Fruit fly (Drosophila melanogaster): ENCODE results near the gene CG11686.

CG11686 gene

DNA sequence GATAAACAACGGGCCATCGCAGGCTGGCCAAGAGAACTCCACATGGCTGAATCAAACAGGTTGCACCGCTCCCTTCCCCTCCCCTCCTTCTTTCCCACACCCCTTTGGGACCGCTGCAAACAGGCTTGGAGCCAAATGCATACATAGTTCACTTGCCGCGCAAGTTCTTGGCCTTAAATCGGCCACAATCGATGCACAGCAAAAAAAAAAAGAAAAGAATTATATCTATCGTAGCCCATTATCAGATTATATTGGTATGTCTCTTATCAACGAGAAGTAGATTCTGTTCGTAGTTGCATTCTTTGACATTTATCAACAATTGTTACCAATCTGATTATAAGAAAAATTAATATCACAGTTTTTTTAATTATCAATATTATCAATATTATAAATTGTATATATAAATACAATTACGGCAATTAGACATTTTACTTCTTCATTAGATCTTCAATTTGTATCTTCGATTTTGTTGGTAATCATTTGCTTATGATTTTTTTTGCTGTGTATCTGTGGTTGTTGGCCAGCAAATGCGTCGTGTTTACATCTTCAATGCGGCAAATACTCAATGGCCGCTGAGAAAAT is 45.3 kb downstream of the CG11686 start:
- TF ChIP-seq pb (GFP tag; optimal IDR thresholded peaks at IDR 0.05), result no peak
- TF ChIP-seq ham (GFP tag; IDR thresholded peaks at IDR 0.05), result no peak
- TF ChIP-seq Oaz (GFP tag; IDR thresholded peaks at IDR 0.05), result no peak
- TF ChIP-seq Bdp1 (GFP tag; optimal IDR thresholded peaks at IDR 0.05), result no peak
- no peak for TF ChIP-seq gro (GFP tag; optimal IDR thresholded peaks at IDR 0.05)
- peak; percentile 36 for TF ChIP-seq CG4820 (GFP tag; optimal IDR thresholded peaks at IDR 0.05)
- no peak for TF ChIP-seq Side (GFP tag; optimal IDR thresholded peaks at IDR 0.05)
- TF ChIP-seq CG1792 (GFP tag; optimal IDR thresholded peaks at IDR 0.05), result no peak
- peak; percentile 88; the same call in 2 of the 3 replicates for TF ChIP-seq CG17361 (GFP tag; IDR thresholded peaks at IDR 0.05)
- TF ChIP-seq CG14710 (tag; optimal IDR thresholded peaks at IDR 0.05), result peak; percentile 87
- no peak for TF ChIP-seq ttk (GFP tag; IDR thresholded peaks at IDR 0.05)
- peak; percentile 33 for TF ChIP-seq Six4 (GFP tag; optimal IDR thresholded peaks at IDR 0.05)
- peak; percentile 36 for TF ChIP-seq oc (tag; optimal IDR thresholded peaks at IDR 0.05)
- TF ChIP-seq nmo (GFP tag; optimal IDR thresholded peaks at IDR 0.05), result peak; percentile 77
- TF ChIP-seq knrl (GFP tag; IDR thresholded peaks at IDR 0.05; ENCODE audit: partially characterized antibody), result no peak
- peak; percentile 43 for TF ChIP-seq Sox102F (GFP tag; optimal IDR thresholded peaks at IDR 0.05)
- TF ChIP-seq ATbp (GFP tag; optimal IDR thresholded peaks at IDR 0.05), result peak; percentile 28
- peak; percentile 70 for TF ChIP-seq Sox100B (GFP tag; optimal IDR thresholded peaks at IDR 0.05)
- TF ChIP-seq Hr78 (GFP tag; optimal IDR thresholded peaks at IDR 0.05), result peak in 1 of 2 experiments; percentile 29
- peak in 1 of 2 experiments; percentile 36 for TF ChIP-seq dpn (GFP tag; optimal IDR thresholded peaks at IDR 0.05)
- no peak for TF ChIP-seq CG10274 (GFP tag; optimal IDR thresholded peaks at IDR 0.05)
- TF ChIP-seq grau (tag; optimal IDR thresholded peaks at IDR 0.05), result peak; percentile 62
- TF ChIP-seq Drgx (GFP tag; IDR thresholded peaks at IDR 0.05), result peak; percentile 39; the same call in 1 of the 2 replicates
- TF ChIP-seq ap (GFP tag; IDR thresholded peaks at IDR 0.05), result no peak
- TF ChIP-seq CG1233 (GFP tag; optimal IDR thresholded peaks at IDR 0.05), result peak; percentile 28
- peak; percentile 60 for TF ChIP-seq CG33557 (GFP tag; optimal IDR thresholded peaks at IDR 0.05)
- TF ChIP-seq z (GFP tag; IDR thresholded peaks at IDR 0.05), result no peak
- peak; percentile 38 for TF ChIP-seq sqz (GFP tag; optimal IDR thresholded peaks at IDR 0.05)
- 0 out of 2 replicates have a peak, but pooled peaks have one; percentile 26 for TF ChIP-seq vvl (GFP tag; IDR thresholded peaks at IDR 0.05)
- no peak for TF ChIP-seq amos (GFP tag; IDR thresholded peaks at IDR 0.05; ENCODE audit: partially characterized antibody)
- TF ChIP-seq Hr3 (GFP tag; optimal IDR thresholded peaks at IDR 0.05), result peak; percentile 40
- no peak for TF ChIP-seq CG9876 (GFP tag; optimal IDR thresholded peaks at IDR 0.05)
- peak; percentile 70 for TF ChIP-seq crol (GFP tag; IDR thresholded peaks at IDR 0.05)
- TF ChIP-seq CG2120 (GFP tag; optimal IDR thresholded peaks at IDR 0.05), result no peak
- peak; percentile 52 for TF ChIP-seq Asciz (GFP tag; optimal IDR thresholded peaks at IDR 0.05)
- TF ChIP-seq seq (GFP tag; IDR thresholded peaks at IDR 0.05), result 0 out of 2 replicates have a peak, but pooled peaks have one; percentile 26
- TF ChIP-seq CG13424 (tag; optimal IDR thresholded peaks at IDR 0.05), result peak; percentile 66
- no peak for TF ChIP-seq CG8089 (GFP tag; optimal IDR thresholded peaks at IDR 0.05)
- no peak for TF ChIP-seq dan (GFP tag; IDR thresholded peaks at IDR 0.05)
- TF ChIP-seq tna (GFP tag; IDR thresholded peaks at IDR 0.05; ENCODE audit: partially characterized antibody), result no peak
- peak; percentile 79 for TF ChIP-seq phol (tag; optimal IDR thresholded peaks at IDR 0.05)
- TF ChIP-seq CG6654 (GFP tag; optimal IDR thresholded peaks at IDR 0.05), result peak; percentile 35
- peak; percentile 48 for TF ChIP-seq CG9437 (GFP tag; optimal IDR thresholded peaks at IDR 0.05)
- TF ChIP-seq az2 (GFP tag; optimal IDR thresholded peaks at IDR 0.05), result peak; percentile 39
- no peak for TF ChIP-seq CG18476 (GFP tag; optimal IDR thresholded peaks at IDR 0.05)
- TF ChIP-seq org-1 (GFP tag; optimal IDR thresholded peaks at IDR 0.05), result peak; percentile 27
- no peak for TF ChIP-seq CG2129 (GFP tag; IDR thresholded peaks at IDR 0.05; ENCODE audit: partially characterized antibody)
- TF ChIP-seq ftz-f1 (GFP tag; optimal IDR thresholded peaks at IDR 0.05), result no peak
- peak; percentile 9 for TF ChIP-seq CG5245 (GFP tag; optimal IDR thresholded peaks at IDR 0.05)
- peak; percentile 48 for TF ChIP-seq CG17385 (GFP tag; optimal IDR thresholded peaks at IDR 0.05)

Data from whole organism, embryonic.